Fruit fly (Drosophila melanogaster): Measurements from ENCODE around the gene fabp.

Gene fabp

DNA sequence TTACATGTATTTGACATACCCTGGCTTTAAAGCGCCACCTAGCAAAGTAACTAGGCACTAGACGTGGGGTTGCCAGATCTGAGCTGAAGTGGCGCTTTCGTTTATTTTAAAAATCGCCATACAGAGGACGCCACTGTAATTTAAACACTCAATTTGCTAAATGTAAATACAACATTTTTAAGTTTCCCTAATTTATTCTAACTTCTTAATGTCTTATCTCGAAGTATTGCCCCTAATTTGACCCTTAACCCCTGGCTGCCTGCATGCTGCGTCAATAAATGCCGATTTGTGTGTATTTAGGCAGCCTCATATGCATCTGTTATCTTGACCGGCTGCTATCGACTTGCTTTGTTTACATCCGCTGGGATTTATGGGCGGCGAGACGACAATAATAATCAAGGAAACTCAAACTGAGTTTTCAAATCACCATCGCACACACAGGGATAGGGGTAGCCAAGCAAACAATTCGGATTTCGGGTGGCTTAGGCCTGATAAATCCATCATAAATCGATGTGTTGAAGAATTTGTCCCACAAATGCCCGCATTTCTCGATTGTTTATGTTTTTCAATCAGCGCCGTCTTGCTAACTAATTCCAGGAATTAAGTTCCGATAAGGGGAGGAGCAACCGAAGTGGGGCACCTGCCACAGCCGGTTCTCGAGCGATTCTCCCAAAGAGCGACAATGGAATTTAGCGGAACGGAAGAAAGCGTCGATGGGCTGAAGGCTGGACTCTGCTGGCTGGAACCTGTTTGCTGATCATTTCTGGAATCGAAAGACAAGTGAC, 46.6 kb upstream of the fabp start (continued):
- TF ChIP-seq CoRest (tag; optimal IDR thresholded peaks at IDR 0.05) (peak; percentile 72), fd3F (GFP tag; optimal IDR thresholded peaks at IDR 0.05) (peak; percentile 43), CG1603 (tag; optimal IDR thresholded peaks at IDR 0.05) (peak; percentile 48), lov (optimal IDR thresholded peaks at IDR 0.05) (no peak), lov (GFP tag; IDR thresholded peaks at IDR 0.05) (peak; percentile 72; the same call in 1 of the 3 replicates), Gug (GFP tag; IDR thresholded peaks at IDR 0.05) (peak; percentile 74), tll (GFP tag; optimal IDR thresholded peaks at IDR 0.05) (peak in 1 of 2 experiments; percentile 66), nom (GFP tag; optimal IDR thresholded peaks at IDR 0.05) (no peak), CG2875 (GFP tag; optimal IDR thresholded peaks at IDR 0.05) (no peak), psq (GFP tag; optimal IDR thresholded peaks at IDR 0.05) (peak; percentile 48), tap (tag; optimal IDR thresholded peaks at IDR 0.05) (no peak), CG2116 (GFP tag; optimal IDR thresholded peaks at IDR 0.05) (peak; percentile 17), CG7745 (tag; optimal IDR thresholded peaks at IDR 0.05) (peak; percentile 83), sens (GFP tag) (peak; percentile 82), Blimp-1 (GFP tag; optimal IDR thresholded peaks at IDR 0.05) (peak; percentile 47), CG13296 (GFP tag; optimal IDR thresholded peaks at IDR 0.05) (no peak), dpn (GFP tag; optimal IDR thresholded peaks at IDR 0.05) (peak; percentile 77 to 79), repo (GFP tag; optimal IDR thresholded peaks at IDR 0.05) (peak; percentile 3), Dll (GFP tag; IDR thresholded peaks at IDR 0.05; ENCODE audit: partially characterized antibody) (no peak), CG10321 (GFP tag; IDR thresholded peaks at IDR 0.05) (no peak), dmrt99B (tag; optimal IDR thresholded peaks at IDR 0.05) (peak; percentile 46), Adf1 (GFP tag; IDR thresholded peaks at IDR 0.05) (no peak), shn (GFP tag; optimal IDR thresholded peaks at IDR 0.05) (peak; percentile 38), Stat92E (GFP tag; optimal IDR thresholded peaks at IDR 0.05) (peak in 1 of 3 experiments; percentile 44), kni (GFP tag; optimal IDR thresholded peaks at IDR 0.05) (peak; percentile 19), CG3995 (GFP tag; optimal IDR thresholded peaks at IDR 0.05) (no peak), Eip74EF (GFP tag; optimal IDR thresholded peaks at IDR 0.05) (peak in 1 of 2 experiments; percentile 51), Opbp (GFP tag; IDR thresholded peaks at IDR 0.05; ENCODE audit: partially characterized antibody) (0 out of 3 replicates have a peak, but pooled peaks have one; percentile 52), CG32772 (GFP tag; IDR thresholded peaks at IDR 0.05) (peak; percentile 74), Asciz (GFP tag; optimal IDR thresholded peaks at IDR 0.05) (no peak), br (optimal IDR thresholded peaks at IDR 0.05) (no peak), ems (GFP tag; optimal IDR thresholded peaks at IDR 0.05) (no peak), Nf-YB (GFP tag; optimal IDR thresholded peaks at IDR 0.05) (no peak), CG4854 (GFP tag; optimal IDR thresholded peaks at IDR 0.05) (peak; percentile 65), CG6175 (GFP tag; IDR thresholded peaks at IDR 0.05) (peak; percentile 21; the same call in 1 of the 3 replicates), CG30431 (GFP tag; optimal IDR thresholded peaks at IDR 0.05) (peak; percentile 45), CG13894 (tag; optimal IDR thresholded peaks at IDR 0.05) (peak; percentile 15), CG1024 (GFP tag; IDR thresholded peaks at IDR 0.05) (peak; percentile 51; the same call in 1 of the 2 replicates), Xrp1 (GFP tag; IDR thresholded peaks at IDR 0.05) (peak; percentile 56), CG30020 (tag; optimal IDR thresholded peaks at IDR 0.05) (no peak), Spps (tag; optimal IDR thresholded peaks at IDR 0.05) (peak; percentile 33), slp2 (GFP tag; optimal IDR thresholded peaks at IDR 0.05) (peak; percentile 24), ham (GFP tag; IDR thresholded peaks at IDR 0.05) (no peak), Neu2 (GFP tag; optimal IDR thresholded peaks at IDR 0.05; ENCODE audit: borderline replicate concordance) (no peak), CG6791 (GFP tag; IDR thresholded peaks at IDR 0.05; ENCODE audit: partially characterized antibody) (peak; percentile 14; the same call in 1 of the 3 replicates), CG8924 (tag; optimal IDR thresholded peaks at IDR 0.05) (no peak), sr (GFP tag; IDR thresholded peaks at IDR 0.05) (no peak), Meics (GFP tag; optimal IDR thresholded peaks at IDR 0.05) (peak; percentile 6)
